Fruit fly (Drosophila melanogaster) whole organism, pupa: ENCODE results near the gene CG12684.

Source experiments
- CG10348 ChIP-seq: fragments of 200-800 bp; sonication (Bioruptor generic); IDR thresholded peaks from 2 replicates; pipeline ENCODE4 v1.3.6; 2022; ENCODE audit warnings: missing biosample characterization, missing genetic modification characterization
- CG12605 ChIP-seq: fragments of 200-800 bp; sonication (Bioruptor generic); IDR thresholded peaks from 2 replicates; pipeline ENCODE4 v1.3.6; 2022; ENCODE audit warnings: missing biosample characterization, missing genetic modification characterization
- CG13204 ChIP-seq: fragments of 200-800 bp; sonication (Bioruptor generic); optimal IDR thresholded peaks from 2 replicates; lab custom pipeline; 2018; ENCODE audit warnings: missing biosample characterization, mild to moderate bottlenecking, missing genetic modification characterization, moderate library complexity
- CG14655 ChIP-seq: fragments of 200-800 bp; sonication (Bioruptor generic); optimal IDR thresholded peaks from 3 replicates; lab custom pipeline; 2017; ENCODE audit warnings: mild to moderate bottlenecking, missing biosample characterization, missing genetic modification reagents, missing genetic modification characterization
- CG15710 ChIP-seq: fragments of 200-800 bp; sonication (Bioruptor generic); optimal IDR thresholded peaks from 2 replicates; lab custom pipeline; 2018; ENCODE audit warnings: missing biosample characterization, mild to moderate bottlenecking, missing genetic modification characterization, moderate library complexity
- CG17806 ChIP-seq: fragments of 200-800 bp; sonication (Bioruptor generic); optimal IDR thresholded peaks from 2 replicates; lab custom pipeline; 2018; ENCODE audit warnings: missing biosample characterization, mild to moderate bottlenecking, missing genetic modification characterization, moderate library complexity
- CG32121 ChIP-seq: fragments of 200-800 bp; sonication (Bioruptor generic); IDR thresholded peaks from 2 replicates; pipeline ENCODE4 v1.3.6; 2022; ENCODE audit warnings: missing biosample characterization, missing genetic modification characterization
- CG34367 ChIP-seq: fragments of 200-800 bp; sonication (Bioruptor generic); optimal IDR thresholded peaks from 2 replicates; lab custom pipeline; 2018; ENCODE audit warnings: missing biosample characterization, mild to moderate bottlenecking, missing genetic modification characterization
- CG4496 ChIP-seq: fragments of 200-800 bp; sonication (Bioruptor generic); IDR thresholded peaks from 3 replicates; pipeline ENCODE4 v1.3.6; 2022; ENCODE audit warnings: missing biosample characterization, missing genetic modification characterization
- CG8159 ChIP-seq: fragments of 200-800 bp; sonication (Bioruptor generic); optimal IDR thresholded peaks from 3 replicates; lab custom pipeline; 2018; ENCODE audit warnings: missing biosample characterization, mild to moderate bottlenecking, missing genetic modification characterization, moderate library complexity
- CG8301 ChIP-seq: fragments of 200-800 bp; sonication (Bioruptor generic); optimal IDR thresholded peaks from 2 replicates; lab custom pipeline; 2018; ENCODE audit warnings: missing biosample characterization, mild to moderate bottlenecking, missing genetic modification characterization
- CG9948 ChIP-seq: fragments of 200-800 bp; sonication (Bioruptor generic); optimal IDR thresholded peaks from 2 replicates; lab custom pipeline; 2018; ENCODE audit warnings: missing biosample characterization, mild to moderate bottlenecking, missing genetic modification characterization, moderate library complexity
- D1 ChIP-seq: fragments of 200-800 bp; sonication (Bioruptor generic); optimal IDR thresholded peaks from 2 replicates; lab custom pipeline; 2018; ENCODE audit warnings: missing biosample characterization, mild to moderate bottlenecking, missing genetic modification characterization, moderate library complexity
- EcR ChIP-seq: fragments of 200-800 bp; sonication (Bioruptor generic); optimal IDR thresholded peaks from 3 replicates; lab custom pipeline; 2019; ENCODE audit warnings: missing biosample characterization, missing genetic modification characterization, mild to moderate bottlenecking, moderate library complexity, missing genetic modification reagents
- Ets98B ChIP-seq: fragments of 200-800 bp; sonication (Bioruptor generic); IDR thresholded peaks from 2 replicates; pipeline ENCODE4 v1.3.6; 2022; ENCODE audit warnings: missing biosample characterization, missing genetic modification characterization
- Pif1A ChIP-seq: fragments of 200-800 bp; sonication (Bioruptor generic); optimal IDR thresholded peaks from 3 replicates; lab custom pipeline; 2016; ENCODE audit warnings: missing biosample characterization, missing genetic modification characterization
- Pif1B ChIP-seq: fragments of 200-800 bp; sonication (Bioruptor generic); optimal IDR thresholded peaks from 3 replicates; lab custom pipeline; 2016; ENCODE audit warnings: missing biosample characterization, missing genetic modification characterization
- Snoo ChIP-seq: fragments of 200-800 bp; sonication (Bioruptor generic); optimal IDR thresholded peaks from 3 replicates; lab custom pipeline; 2017; ENCODE audit warnings: missing biosample characterization, mild to moderate bottlenecking, missing genetic modification characterization, inconsistent platforms
- fd96Ca ChIP-seq: fragments of 200-800 bp; sonication (Bioruptor generic); IDR thresholded peaks from 3 replicates; pipeline ENCODE4 v1.3.6; 2022; ENCODE audit warnings: missing biosample characterization, missing genetic modification characterization
- gl ChIP-seq: fragments of 200-800 bp; sonication (Bioruptor generic); optimal IDR thresholded peaks from 2 replicates; lab custom pipeline; 2018; ENCODE audit warnings: missing biosample characterization, mild to moderate bottlenecking, missing genetic modification characterization
- rn ChIP-seq: fragments of 200-800 bp; sonication (Bioruptor generic); IDR thresholded peaks from 2 replicates; pipeline ENCODE4 v1.3.6; 2022; ENCODE audit warnings: missing biosample characterization, missing genetic modification characterization

Gene CG12684

DNA sequence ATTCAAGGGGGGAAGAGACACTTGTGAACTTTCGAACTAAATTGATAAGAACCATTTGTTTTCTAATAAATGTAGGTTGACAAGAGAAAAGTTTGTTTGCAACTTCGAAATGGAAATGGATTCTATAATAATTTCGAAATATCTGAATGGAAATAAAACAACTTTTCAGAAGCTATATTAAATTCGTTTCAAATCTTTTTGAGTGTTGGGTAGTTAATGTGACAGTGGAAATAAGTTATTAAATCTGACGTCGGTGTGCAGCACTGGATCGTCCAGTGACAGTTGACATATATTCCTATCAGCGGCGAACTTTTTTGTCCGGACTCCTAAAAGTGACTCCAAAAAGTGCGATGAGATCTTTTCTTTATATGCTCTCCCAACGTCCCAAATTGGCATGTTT, 29.4 kb downstream of the CG12684 start, which contains the start of gene CG3568:
CG3568 (plus strand) TSS at position 278 of the 400 bp plus-strand sequence.
- no peak for TF ChIP-seq fd96Ca
- no peak for TF ChIP-seq gl
- TF ChIP-seq CG8301 (tag; lab: Kevin White, UChicago), result no peak
- no peak for TF ChIP-seq CG13204 (GFP tag; lab: Kevin White, UChicago)
- TF ChIP-seq CG17806, result no peak
- TF ChIP-seq CG15710 (tag; lab: Kevin White, UChicago), result no peak
- TF ChIP-seq CG32121 (GFP tag; lab: Robert Waterston, UW), result no peak

DNA sequence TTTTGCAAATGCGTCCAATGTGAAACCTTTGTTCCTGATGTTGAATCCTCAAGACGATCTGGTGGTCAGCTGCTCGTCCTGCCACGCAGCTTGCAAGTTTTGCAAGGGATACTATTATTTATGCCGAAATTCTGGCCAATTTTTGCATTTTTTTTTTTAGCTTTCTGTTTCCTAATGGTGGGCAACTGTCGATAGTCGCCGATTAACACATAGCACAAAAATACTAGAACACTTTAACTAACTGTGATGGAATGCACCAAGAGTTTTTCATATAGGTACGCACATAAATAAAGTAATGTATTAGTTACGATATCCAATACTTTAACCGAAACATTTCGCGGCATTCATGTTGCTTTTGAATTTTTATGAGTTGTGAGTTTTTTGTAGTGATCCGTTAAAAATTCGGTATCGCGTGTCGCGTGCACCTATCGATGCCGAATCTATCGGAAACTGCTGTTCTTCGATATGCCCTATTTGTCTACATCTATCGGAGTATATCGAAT, 31.2 kb downstream of the CG12684 start, which contains the start of the genes rb and CHOp24:
rb (minus strand) TSS at position 197 of the 503 bp plus-strand sequence.
CHOp24 (plus strand) TSS at position 479 of the 503 bp plus-strand sequence.
- no peak for TF ChIP-seq fd96Ca
- no peak for TF ChIP-seq Snoo (tag; lab: Kevin White, UChicago)
- peak; percentile 7 for TF ChIP-seq EcR (GFP tag; lab: Kevin White, UChicago)
- TF ChIP-seq CG9948, result no peak
- no peak for TF ChIP-seq Ets98B
- TF ChIP-seq CG10348 (GFP tag; lab: Robert Waterston, UW), result no peak
- no peak for TF ChIP-seq D1
- TF ChIP-seq CG8159 (tag; lab: Kevin White, UChicago), result no peak
- TF ChIP-seq CG34367 (tag; lab: Kevin White, UChicago), result peak; percentile 32
- TF ChIP-seq CG13204 (GFP tag; lab: Kevin White, UChicago), result no peak
- no peak for TF ChIP-seq Pif1A (GFP tag; lab: Kevin White, UChicago)
- peak; percentile 27; the same call in 1 of the 3 replicates for TF ChIP-seq CG4496 (GFP tag; lab: Robert Waterston, UW)
- peak; percentile 45; the same call in 1 of the 2 replicates for TF ChIP-seq CG12605 (GFP tag; lab: Robert Waterston, UW)
- no peak for TF ChIP-seq rn (GFP tag; lab: Robert Waterston, UW)
- no peak for TF ChIP-seq CG17806
- TF ChIP-seq CG8301 (tag; lab: Kevin White, UChicago), result no peak
- no peak for TF ChIP-seq Pif1B
- peak; percentile 61 for TF ChIP-seq gl
- peak; percentile 22 for TF ChIP-seq CG15710 (tag; lab: Kevin White, UChicago)
- no peak for TF ChIP-seq CG32121 (GFP tag; lab: Robert Waterston, UW)
- no peak for TF ChIP-seq CG14655 (GFP tag; lab: Kevin White, UChicago)

DNA sequence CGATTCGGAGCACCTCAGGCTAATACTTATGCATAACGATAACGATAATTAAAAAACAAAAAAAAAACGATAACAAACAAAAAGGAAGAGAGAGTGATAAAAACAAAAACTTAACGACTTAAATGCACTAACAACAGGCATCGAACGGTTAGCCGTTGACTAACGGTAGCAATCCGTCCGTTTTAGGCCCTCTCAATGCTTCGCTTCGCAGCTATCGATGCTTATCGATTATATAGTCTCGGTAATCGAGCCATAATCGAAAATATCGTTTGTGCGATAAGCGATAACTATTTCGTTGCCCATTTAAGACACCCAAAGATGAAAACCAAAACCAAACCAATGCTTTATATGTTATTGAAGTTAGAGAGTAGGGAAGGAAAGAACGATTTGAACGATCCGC, 37.7 kb downstream of the CG12684 start:
- TF ChIP-seq CG34367 (tag; lab: Kevin White, UChicago) (no peak), CG9948 (no peak), CG15710 (tag; lab: Kevin White, UChicago) (no peak), Pif1A (GFP tag; lab: Kevin White, UChicago) (no peak), Pif1B (no peak), EcR (GFP tag; lab: Kevin White, UChicago) (no peak), CG12605 (GFP tag; lab: Robert Waterston, UW) (no peak), CG8301 (tag; lab: Kevin White, UChicago) (no peak), Snoo (tag; lab: Kevin White, UChicago) (no peak), CG32121 (GFP tag; lab: Robert Waterston, UW) (no peak), gl (no peak), CG13204 (GFP tag; lab: Kevin White, UChicago) (no peak), CG8159 (tag; lab: Kevin White, UChicago) (no peak), D1 (no peak), CG14655 (GFP tag; lab: Kevin White, UChicago) (no peak), CG17806 (no peak), CG10348 (GFP tag; lab: Robert Waterston, UW) (no peak)

DNA sequence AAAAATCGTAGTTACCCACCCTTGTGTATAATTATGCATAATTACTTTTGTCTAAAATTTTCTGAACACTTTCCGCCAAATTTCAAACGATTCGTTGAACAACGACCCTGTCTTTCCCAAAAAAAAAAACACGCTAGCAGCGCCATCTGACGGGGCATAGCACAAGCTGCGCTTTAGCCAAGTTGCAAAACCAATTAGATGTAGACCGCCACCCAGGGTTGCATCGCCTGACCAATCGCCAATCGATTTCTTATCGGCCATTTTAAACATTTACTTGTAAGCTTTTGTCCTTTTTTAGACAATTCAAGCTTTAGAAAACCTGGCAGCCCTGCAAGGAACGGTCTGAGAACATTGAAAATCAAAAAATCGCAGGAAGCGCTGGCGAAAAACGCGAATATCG, 41.8 kb downstream of the CG12684 start, which contains the start of gene CG3556:
CG3556 (plus strand) TSS at position 323 of the 400 bp plus-strand sequence.
- TF ChIP-seq CG10348 (GFP tag; lab: Robert Waterston, UW) (no peak), CG8301 (tag; lab: Kevin White, UChicago) (no peak), Snoo (tag; lab: Kevin White, UChicago) (no peak), Ets98B (0 out of 2 replicates have a peak, but pooled peaks have one; percentile 7), CG4496 (GFP tag; lab: Robert Waterston, UW) (peak; percentile 55; the same call in 2 of the 3 replicates)

DNA sequence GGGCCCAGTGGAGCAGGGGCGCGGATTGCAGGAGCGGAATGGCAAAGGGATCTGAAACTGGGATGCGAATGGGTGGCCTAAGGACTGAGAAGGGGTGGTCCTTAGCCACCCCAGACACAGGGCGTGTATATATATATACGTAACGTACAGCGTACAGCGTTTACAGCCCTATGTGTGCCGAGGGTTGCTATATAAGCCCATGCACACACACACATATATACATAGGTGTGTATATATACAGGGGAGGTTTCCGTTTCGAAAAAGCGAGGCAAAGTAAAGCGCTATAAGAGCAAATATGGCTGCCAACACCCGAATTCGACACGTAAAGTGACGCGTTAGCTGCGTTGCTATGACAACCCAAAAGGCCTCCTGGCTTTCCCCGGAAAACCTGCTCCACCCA, 45.0 kb downstream of the CG12684 start:
- no peak for TF ChIP-seq rn (GFP tag; lab: Robert Waterston, UW)
- TF ChIP-seq CG32121 (GFP tag; lab: Robert Waterston, UW), result no peak
- TF ChIP-seq CG8159 (tag; lab: Kevin White, UChicago), result no peak
- no peak for TF ChIP-seq Ets98B
- TF ChIP-seq Snoo (tag; lab: Kevin White, UChicago), result no peak
- TF ChIP-seq fd96Ca, result no peak
- TF ChIP-seq CG17806, result no peak
